Worm (Caenorhabditis elegans): Measurements from ENCODE around the gene F53F8.5.

Gene F53F8.5

ce11 chrV:20712994-20713326 lies 9.1 kb upstream of the F53F8.5 start (continued):
- no peak for TF ChIP-seq aly-2 (tag; optimal IDR thresholded peaks at IDR 0.05)
- TF ChIP-seq ceh-20 (GFP tag; IDR thresholded peaks at IDR 0.05) = peak; percentile 49; the same call in 1 of the 2 replicates
- TF ChIP-seq R02D3.7 (tag; optimal IDR thresholded peaks at IDR 0.05) = no peak
- no peak for TF ChIP-seq nhr-111 (GFP tag; optimal IDR thresholded peaks at IDR 0.05)
- no peak for TF ChIP-seq lin-29 (GFP tag; IDR thresholded peaks at IDR 0.05)
- no peak for TF ChIP-seq zip-2 (tag; optimal IDR thresholded peaks at IDR 0.05)
- TF ChIP-seq D1046.2 (GFP tag; IDR thresholded peaks at IDR 0.05) = no peak
- peak; percentile 41 for TF ChIP-seq hlh-11 (tag; optimal IDR thresholded peaks at IDR 0.05)
- TF ChIP-seq ama-1 (optimal IDR thresholded peaks at IDR 0.05) = peak; percentile 8
- no peak for TF ChIP-seq nhr-77 (tag; optimal IDR thresholded peaks at IDR 0.05)
- TF ChIP-seq zip-11 (GFP tag; IDR thresholded peaks at IDR 0.05) = no peak
- no peak for TF ChIP-seq ces-1 (GFP tag; optimal IDR thresholded peaks at IDR 0.05)
- no peak for TF ChIP-seq T20F7.1 (GFP tag; optimal IDR thresholded peaks at IDR 0.05)
- TF ChIP-seq vab-7 (GFP tag; IDR thresholded peaks at IDR 0.05) = no peak
- peak; percentile 45; the same call in 1 of the 2 replicates for TF ChIP-seq hmg-1.1 (GFP tag; IDR thresholded peaks at IDR 0.05)
- no peak for TF ChIP-seq nhr-10 (tag; optimal IDR thresholded peaks at IDR 0.05)
- TF ChIP-seq F26F4.8 (GFP tag; conservative IDR thresholded peaks at IDR 0.05) = no peak
- no peak for TF ChIP-seq nhr-102 (tag; optimal IDR thresholded peaks at IDR 0.05)
- no peak for TF ChIP-seq tra-1 (GFP tag; IDR thresholded peaks at IDR 0.05)
- peak; percentile 52 for TF ChIP-seq dmd-6 (GFP tag; IDR thresholded peaks at IDR 0.05)
- TF ChIP-seq F49E8.2 (tag; optimal IDR thresholded peaks at IDR 0.05; ENCODE audit: borderline replicate concordance) = no peak
- no peak for TF ChIP-seq F44E2.7 (GFP tag; IDR thresholded peaks at IDR 0.05)
- TF ChIP-seq ztf-11 (tag; optimal IDR thresholded peaks at IDR 0.05) = no peak
- TF ChIP-seq lin-39 (tag; optimal IDR thresholded peaks at IDR 0.05) = no peak
- no peak for TF ChIP-seq gei-8 (GFP tag; optimal IDR thresholded peaks at IDR 0.05)
- TF ChIP-seq egl-43 (GFP tag; IDR thresholded peaks at IDR 0.05) = no peak
- TF ChIP-seq lin-38 (GFP tag; IDR thresholded peaks at IDR 0.05) = no peak

ce11 chrV:20712318-20712993 lies 8.6 kb upstream of the F53F8.5 start:
- TF ChIP-seq ZK546.5 (tag; optimal IDR thresholded peaks at IDR 0.05) (no peak), dmd-6 (GFP tag; IDR thresholded peaks at IDR 0.05) (peak; percentile 84), mep-1 (tag; optimal IDR thresholded peaks at IDR 0.05) (peak; percentile 32), snpc-4 (tag; optimal IDR thresholded peaks at IDR 0.05) (no peak), lim-7 (GFP tag; IDR thresholded peaks at IDR 0.05) (no peak), T20F7.1 (GFP tag; optimal IDR thresholded peaks at IDR 0.05) (peak; percentile 56), fos-1 (tag; optimal IDR thresholded peaks at IDR 0.05) (no peak), Y105C5A.15 (GFP tag; IDR thresholded peaks at IDR 0.05) (no peak), spr-3 (GFP tag; optimal IDR thresholded peaks at IDR 0.05) (no peak), ceh-32 (tag; optimal IDR thresholded peaks at IDR 0.05; ENCODE audit: poor library complexity) (no peak), ztf-11 (tag; optimal IDR thresholded peaks at IDR 0.05) (no peak), lin-38 (GFP tag; IDR thresholded peaks at IDR 0.05) (no peak), lin-39 (tag; optimal IDR thresholded peaks at IDR 0.05) (no peak), nhr-28 (tag; optimal IDR thresholded peaks at IDR 0.05) (peak; percentile 88), lin-15B (tag; optimal IDR thresholded peaks at IDR 0.05) (no peak), aly-2 (tag; optimal IDR thresholded peaks at IDR 0.05) (no peak), zip-11 (GFP tag; IDR thresholded peaks at IDR 0.05) (no peak), F49E8.2 (tag; optimal IDR thresholded peaks at IDR 0.05; ENCODE audit: borderline replicate concordance) (no peak), spr-1 (tag; optimal IDR thresholded peaks at IDR 0.05) (no peak), vab-7 (GFP tag; IDR thresholded peaks at IDR 0.05) (no peak), ztf-7 (tag; optimal IDR thresholded peaks at IDR 0.05) (no peak), F10B5.3 (tag; optimal IDR thresholded peaks at IDR 0.05) (no peak), dve-1 (tag; optimal IDR thresholded peaks at IDR 0.05; ENCODE audit: insufficient read depth) (peak; percentile 96), arid-1 (GFP tag; conservative IDR thresholded peaks at IDR 0.05) (no peak), mes-2 (tag; optimal IDR thresholded peaks at IDR 0.05; ENCODE audit: poor library complexity, severe bottlenecking) (peak; percentile 46), mdl-1 (tag; optimal IDR thresholded peaks at IDR 0.05) (peak; percentile 50 to 91), jun-1 (tag; optimal IDR thresholded peaks at IDR 0.05) (no peak), cey-2 (tag; optimal IDR thresholded peaks at IDR 0.05; ENCODE audit: borderline replicate concordance, insufficient read depth) (peak; percentile 88), nhr-76 (tag; optimal IDR thresholded peaks at IDR 0.05) (no peak), ceh-62 (tag; optimal IDR thresholded peaks at IDR 0.05) (no peak), ceh-82 (tag; optimal IDR thresholded peaks at IDR 0.05) (no peak), hlh-11 (tag; optimal IDR thresholded peaks at IDR 0.05) (peak; percentile 90), daf-19 (GFP tag; conservative IDR thresholded peaks at IDR 0.05) (no peak)

Data from whole organism, L4 larva.